Worm (Caenorhabditis elegans) whole organism, L1 larva: ENCODE measurements around the gene rpn-7.
"Not testable (repeated sequence)": the region's sequence is repeated elsewhere in the genome, so short reads cannot be mapped to it uniquely, and the experiment has no call there.

Experiments used
- C04F5.9 ChIP-seq: sonication (generic microtip); optimal IDR thresholded peaks from 2 replicates; lab custom pipeline; 2016; ENCODE audit warnings: missing genetic modification characterization, missing compliant biosample characterization
- C16A3.4 ChIP-seq: fragments of 150-350 bp; optimal IDR thresholded peaks from 2 replicates; lab custom pipeline; 2014; ENCODE audit warnings: missing biosample characterization, missing genetic modification characterization
- Y116A8C.19 ChIP-seq: sonication (generic microtip); optimal IDR thresholded peaks from 2 replicates; lab custom pipeline; 2016; ENCODE audit warnings: missing compliant biosample characterization, missing genetic modification characterization, borderline replicate concordance
- aha-1 ChIP-seq: fragments of 150-350 bp; optimal IDR thresholded peaks from 2 replicates; lab custom pipeline; 2014; ENCODE audit warnings: missing biosample characterization, missing genetic modification characterization
- ama-1 ChIP-seq: fragments of 150-350 bp; optimal IDR thresholded peaks from 2 replicates; lab custom pipeline; 2014
- blmp-1 ChIP-seq: fragments of 150-350 bp; optimal IDR thresholded peaks from 2 replicates; lab custom pipeline; 2014; ENCODE audit warnings: missing biosample characterization, missing genetic modification characterization
- ceh-63 ChIP-seq: fragments of 200-800 bp; sonication (Bioruptor generic); optimal IDR thresholded peaks from 2 replicates; lab custom pipeline; 2018; ENCODE audit warnings: mild to moderate bottlenecking, missing genetic modification characterization, missing compliant biosample characterization
- ceh-8 ChIP-seq: fragments of 200-800 bp; sonication (Bioruptor generic); optimal IDR thresholded peaks from 2 replicates; lab custom pipeline; 2018; ENCODE audit warnings: mild to moderate bottlenecking, missing genetic modification characterization, moderate library complexity, missing compliant biosample characterization
- ceh-90 ChIP-seq: sonication (generic microtip); optimal IDR thresholded peaks from 2 replicates; lab custom pipeline; 2016; ENCODE audit warnings: missing genetic modification characterization, missing compliant biosample characterization
- ces-1 ChIP-seq: fragments of 150-350 bp; optimal IDR thresholded peaks from 2 replicates; lab custom pipeline; 2014; ENCODE audit warnings: missing biosample characterization, missing genetic modification reagents, missing genetic modification characterization
- dpl-1 ChIP-seq, 3 experiments: fragments of 150-350 bp in 2 of 3; sonication (generic microtip) in 1 of 3; optimal IDR thresholded peaks; 2 replicates each; lab custom pipeline; 2014 to 2017; ENCODE audit warnings: missing biosample characterization in 3 of 3, missing genetic modification characterization in 3 of 3, missing genetic modification reagents in 3 of 3
- dsc-1 ChIP-seq: sonication (generic microtip); optimal IDR thresholded peaks from 2 replicates; lab custom pipeline; 2016; ENCODE audit warnings: mild to moderate bottlenecking, missing genetic modification characterization, missing compliant biosample characterization
- efl-3 ChIP-seq: fragments of 200-800 bp; sonication (Bioruptor generic); optimal IDR thresholded peaks from 2 replicates; lab custom pipeline; 2018; ENCODE audit warnings: mild to moderate bottlenecking, missing genetic modification characterization, missing compliant biosample characterization
- egl-27 ChIP-seq, 2 experiments: fragments of 150-350 bp in 1 of 2; sonication (generic microtip); optimal IDR thresholded peaks; 3 replicates each; lab custom pipeline; 2017 to 2018; ENCODE audit warnings: missing biosample characterization in 2 of 2, missing genetic modification characterization in 2 of 2, missing genetic modification reagents in 2 of 2
- elt-2 ChIP-seq: sonication (generic microtip); optimal IDR thresholded peaks from 2 replicates; lab custom pipeline; 2016; ENCODE audit warnings: missing genetic modification characterization, mild to moderate bottlenecking, inconsistent platforms, missing compliant biosample characterization, missing genetic modification reagents
- elt-3 ChIP-seq, 6 experiments: fragments of 150-350 bp in 1 of 6; sonication (generic microtip); optimal IDR thresholded peaks; 2 replicates each; lab custom pipeline; 2017 to 2018; ENCODE audit warnings: missing biosample characterization in 6 of 6, missing genetic modification characterization in 6 of 6, inconsistent platforms in 1 of 6
- fkh-10 ChIP-seq: sonication (generic microtip); optimal IDR thresholded peaks from 2 replicates; lab custom pipeline; 2017; ENCODE audit warnings: missing biosample characterization, missing genetic modification reagents, missing genetic modification characterization
- fos-1 ChIP-seq: fragments of 150-350 bp; optimal IDR thresholded peaks from 2 replicates; lab custom pipeline; 2014; ENCODE audit warnings: missing biosample characterization, missing genetic modification characterization
- grh-1 ChIP-seq: fragments of 200-800 bp; sonication (Bioruptor generic); IDR thresholded peaks from 2 replicates; pipeline ENCODE4 v1.3.6; 2022; ENCODE audit warnings: missing genetic modification reagents, missing genetic modification characterization, missing compliant biosample characterization
- irx-1 ChIP-seq: sonication (generic microtip); optimal IDR thresholded peaks from 2 replicates; lab custom pipeline; 2016; ENCODE audit warnings: missing genetic modification characterization, missing compliant biosample characterization
- isw-1 ChIP-seq: fragments of 200-800 bp; sonication (Bioruptor generic); IDR thresholded peaks from 2 replicates; pipeline ENCODE4 v1.3.6; 2022; ENCODE audit warnings: missing genetic modification characterization, missing compliant biosample characterization
- jun-1 ChIP-seq: fragments of 150-350 bp; optimal IDR thresholded peaks from 2 replicates; lab custom pipeline; 2014; ENCODE audit warnings: missing biosample characterization, missing genetic modification reagents, missing genetic modification characterization
- lin-14 ChIP-seq: fragments of 200-800 bp; sonication (Bioruptor generic); optimal IDR thresholded peaks from 2 replicates; lab custom pipeline; 2018; ENCODE audit warnings: mild to moderate bottlenecking, missing genetic modification characterization, moderate library complexity, missing compliant biosample characterization
- lin-39 ChIP-seq: fragments of 150-350 bp; optimal IDR thresholded peaks from 2 replicates; lab custom pipeline; 2014; ENCODE audit warnings: missing biosample characterization, missing genetic modification reagents, missing genetic modification characterization
- mab-9 ChIP-seq: fragments of 200-800 bp; sonication (Bioruptor generic); IDR thresholded peaks from 2 replicates; pipeline ENCODE4 v1.3.6; 2022; ENCODE audit warnings: missing genetic modification reagents, missing genetic modification characterization, missing compliant biosample characterization
- nhr-11 ChIP-seq: fragments of 150-350 bp; optimal IDR thresholded peaks from 2 replicates; lab custom pipeline; 2014; ENCODE audit warnings: missing biosample characterization, missing genetic modification characterization
- nhr-19 ChIP-seq: fragments of 200-800 bp; sonication (Bioruptor generic); conservative IDR thresholded peaks from 2 replicates; pipeline ENCODE4 v1.3.6; 2022; ENCODE audit warnings: missing genetic modification characterization, missing compliant biosample characterization
- nhr-20 ChIP-seq: sonication (generic microtip); optimal IDR thresholded peaks from 2 replicates; lab custom pipeline; 2016; ENCODE audit warnings: mild to moderate bottlenecking, missing genetic modification characterization, missing compliant biosample characterization
- nhr-237 ChIP-seq: fragments of 150-350 bp; optimal IDR thresholded peaks from 2 replicates; lab custom pipeline; 2014; ENCODE audit warnings: missing biosample characterization, missing genetic modification characterization
- nhr-77 ChIP-seq: fragments of 150-350 bp; optimal IDR thresholded peaks from 2 replicates; lab custom pipeline; 2014; ENCODE audit warnings: missing biosample characterization, missing genetic modification characterization
- nhr-85 ChIP-seq: sonication (generic microtip); peaks from one replicate; lab custom pipeline; 2016; ENCODE audit warnings: missing genetic modification characterization, inconsistent platforms, missing compliant biosample characterization
- nhr-90 ChIP-seq: sonication (generic microtip); optimal IDR thresholded peaks from 2 replicates; lab custom pipeline; 2016; ENCODE audit warnings: mild to moderate bottlenecking, missing genetic modification characterization, missing compliant biosample characterization; ENCODE audit not compliant: poor library complexity
- pax-3 ChIP-seq: fragments of 200-800 bp; sonication (Bioruptor generic); optimal IDR thresholded peaks from 2 replicates; lab custom pipeline; 2018; ENCODE audit warnings: mild to moderate bottlenecking, missing genetic modification characterization, moderate library complexity, missing compliant biosample characterization
- pqm-1 ChIP-seq: sonication (generic microtip); optimal IDR thresholded peaks from 3 replicates; lab custom pipeline; 2017; ENCODE audit warnings: missing biosample characterization, missing genetic modification characterization
- skn-1 ChIP-seq: fragments of 150-350 bp; optimal IDR thresholded peaks from 2 replicates; lab custom pipeline; 2014; ENCODE audit warnings: missing biosample characterization, missing genetic modification characterization
- sox-4 ChIP-seq: sonication (generic microtip); optimal IDR thresholded peaks from 2 replicates; lab custom pipeline; 2016; ENCODE audit warnings: missing genetic modification characterization, missing compliant biosample characterization
- sptf-1 ChIP-seq: fragments of 150-350 bp; optimal IDR thresholded peaks from 2 replicates; lab custom pipeline; 2014; ENCODE audit warnings: missing biosample characterization, missing genetic modification characterization
- tbx-2 ChIP-seq: sonication (generic microtip); optimal IDR thresholded peaks from 2 replicates; lab custom pipeline; 2016; ENCODE audit warnings: missing genetic modification characterization, missing compliant biosample characterization
- tlp-1 ChIP-seq: fragments of 150-350 bp; optimal IDR thresholded peaks from 2 replicates; lab custom pipeline; 2014; ENCODE audit warnings: missing biosample characterization, missing genetic modification characterization
- unc-130 ChIP-seq: fragments of 150-350 bp; optimal IDR thresholded peaks from 2 replicates; lab custom pipeline; 2017; ENCODE audit warnings: missing biosample characterization, missing genetic modification characterization, inconsistent platforms
- unc-30 ChIP-seq: sonication (generic microtip); optimal IDR thresholded peaks from 2 replicates; lab custom pipeline; 2017; ENCODE audit warnings: missing biosample characterization, missing genetic modification characterization
- unc-86 ChIP-seq: sonication (generic microtip); optimal IDR thresholded peaks from 2 replicates; lab custom pipeline; 2016; ENCODE audit warnings: missing genetic modification characterization, missing compliant biosample characterization
- unc-98 ChIP-seq: fragments of 200-800 bp; sonication (Bioruptor generic); IDR thresholded peaks from 2 replicates; pipeline ENCODE4 v1.3.6; 2022; ENCODE audit warnings: missing genetic modification characterization, missing compliant biosample characterization
- xbp-1 ChIP-seq: sonication (generic microtip); optimal IDR thresholded peaks from 2 replicates; lab custom pipeline; 2016; ENCODE audit warnings: missing genetic modification characterization, missing compliant biosample characterization
- ztf-11 ChIP-seq, 2 experiments: sonication (generic microtip); optimal IDR thresholded peaks; 2 replicates each; lab custom pipeline; 2016 to 2017; ENCODE audit warnings: missing genetic modification characterization in 2 of 2, missing biosample characterization in 1 of 2, missing compliant biosample characterization in 1 of 2

The rpn-7 gene

DNA sequence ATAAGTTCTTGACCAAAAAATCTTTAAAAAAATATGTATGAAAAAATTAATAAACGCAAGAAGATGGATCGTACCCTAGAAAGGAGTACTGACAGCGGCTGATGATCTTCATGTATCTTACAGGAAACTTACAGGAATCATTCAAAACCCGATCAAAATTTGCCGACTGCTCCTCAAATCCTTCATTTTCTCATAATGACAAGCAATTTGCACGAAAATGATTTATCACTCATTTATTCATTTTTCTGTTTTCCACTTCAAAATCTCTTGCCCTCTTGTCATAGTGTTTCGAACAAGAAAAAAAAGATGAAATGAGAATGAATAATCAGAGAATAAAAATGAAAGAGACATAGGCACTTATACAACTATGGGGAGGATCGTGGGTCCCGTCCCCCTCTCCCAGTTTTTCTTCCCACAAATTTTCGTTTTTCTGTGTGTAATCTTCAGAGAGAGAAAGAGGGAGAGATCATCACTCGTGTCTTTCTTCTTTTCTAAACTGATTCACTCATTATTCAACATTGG, 42.4 kb upstream of the rpn-7 start, which contains the start of gene nmy-3:
Gene nmy-3 (plus strand): TSS at position 472 of the 522 bp plus-strand sequence.
- TF ChIP-seq tbx-2 (tag; lab: Kevin White, UChicago) (no peak), xbp-1 (no peak), nhr-85 (no peak), elt-2 (tag; lab: Kevin White, UChicago) (no peak), efl-3 (no peak), ces-1 (GFP tag; lab: Kevin White, UChicago) (no peak), nhr-20 (tag; lab: Kevin White, UChicago) (no peak), tlp-1 (tag; lab: Kevin White, UChicago) (no peak), isw-1 (GFP tag; lab: Robert Waterston, UW) (no peak), unc-98 (GFP tag; lab: Robert Waterston, UW) (no peak), nhr-19 (GFP tag; lab: Robert Waterston, UW) (no peak), nhr-77 (no peak), ceh-90 (tag; lab: Kevin White, UChicago) (no peak), aha-1 (tag; lab: Kevin White, UChicago) (no peak), unc-130 (no peak), Y116A8C.19 (tag; lab: Kevin White, UChicago) (no peak), ztf-11 (tag; optimal IDR thresholded peaks at IDR 0.05; lab: Kevin White, UChicago) (no peak), sox-4 (tag; lab: Kevin White, UChicago) (no peak)

DNA sequence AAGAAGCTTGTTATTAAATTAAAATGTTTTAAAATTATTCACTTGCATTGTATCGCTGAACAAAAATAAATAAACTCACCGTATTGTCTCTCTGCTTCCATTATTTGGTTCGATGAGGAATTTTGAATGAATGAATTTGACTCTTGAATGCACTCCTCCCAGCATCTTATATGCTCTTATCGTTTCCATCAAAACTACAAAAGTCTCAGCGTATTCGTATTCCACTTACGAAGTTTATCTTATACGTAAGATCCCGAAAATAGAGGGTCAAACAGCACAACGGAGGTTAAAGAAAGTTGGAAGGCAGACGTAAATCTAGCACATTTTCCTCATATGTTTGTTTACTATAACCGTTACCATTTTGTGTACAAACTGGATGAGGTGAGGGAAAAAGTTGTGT, 30.1 kb upstream of the rpn-7 start, which contains the start of gene nhr-267:
Gene nhr-267 (minus strand): TSS at position 101 of the 400 bp plus-strand sequence.
- TF ChIP-seq ceh-8 (GFP tag; lab: Kevin White, UChicago); ceh-63 (GFP tag; lab: Kevin White, UChicago); nhr-77: not testable (repeated sequence)
- TF ChIP-seq, all 84 proteins: peak for 0; not testable (repeated sequence) for 84

DNA sequence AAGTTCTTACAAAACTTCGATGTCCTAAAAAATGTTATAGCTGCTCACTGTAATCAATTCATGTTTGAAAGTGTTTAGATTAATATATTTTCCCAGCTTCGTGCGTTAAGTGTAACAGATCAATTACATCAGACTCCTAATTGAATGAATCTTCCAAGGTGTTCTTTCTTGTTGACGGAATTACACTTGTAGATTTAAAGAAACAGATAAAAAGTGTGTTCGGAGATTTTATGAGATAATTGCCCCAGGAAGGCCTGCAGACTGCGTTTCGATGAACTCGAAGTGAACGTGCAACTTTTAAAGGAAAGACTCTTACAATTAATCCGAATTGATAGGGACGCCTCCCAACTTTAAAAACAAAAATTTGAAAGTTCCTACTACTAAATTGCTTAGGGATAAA, 26.8 kb upstream of the rpn-7 start:
- TF ChIP-seq mab-9 (GFP tag; lab: Robert Waterston, UW) = no peak
- TF ChIP-seq elt-3 (tag; optimal IDR thresholded peaks at IDR 0.05; lab: Kevin White, UChicago) = no peak
- no peak for TF ChIP-seq nhr-237
- TF ChIP-seq egl-27 (tag; optimal IDR thresholded peaks at IDR 0.05; lab: Kevin White, UChicago) = no peak
- TF ChIP-seq C04F5.9 (tag; lab: Kevin White, UChicago) = no peak
- no peak for TF ChIP-seq pax-3 (tag; lab: Kevin White, UChicago)
- no peak for TF ChIP-seq C16A3.4 (tag; lab: Kevin White, UChicago)
- no peak for TF ChIP-seq nhr-11 (tag; lab: Kevin White, UChicago)
- TF ChIP-seq unc-86 (tag; lab: Kevin White, UChicago) = no peak

DNA sequence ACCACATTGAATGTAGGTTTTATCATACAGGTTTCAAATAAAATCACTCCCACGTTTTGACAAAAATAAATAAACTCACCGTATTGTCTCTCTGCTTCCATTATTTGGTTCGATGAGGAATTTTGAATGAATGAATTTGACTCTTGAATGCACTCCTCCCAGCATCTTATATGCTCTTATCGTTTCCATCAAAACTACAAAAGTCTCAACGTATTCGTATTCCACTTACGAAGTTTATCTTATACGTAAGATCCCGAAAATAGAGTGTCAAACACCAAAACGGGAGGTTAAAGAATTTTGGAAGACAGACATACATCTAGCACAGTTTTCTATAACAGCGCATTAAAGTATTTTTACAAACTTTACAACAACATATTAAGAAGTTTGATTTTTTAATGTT, 22.6 kb upstream of the rpn-7 start, which contains the start of gene nhr-264:
Gene nhr-264 (minus strand): TSS at position 101 of the 400 bp plus-strand sequence.
- not testable (repeated sequence) for TF ChIP-seq lin-14; unc-30 (tag; lab: Kevin White, UChicago); ama-1 (lab: Kevin White, UChicago)
- TF ChIP-seq, all 84 proteins: peak for 0; not testable (repeated sequence) for 84

DNA sequence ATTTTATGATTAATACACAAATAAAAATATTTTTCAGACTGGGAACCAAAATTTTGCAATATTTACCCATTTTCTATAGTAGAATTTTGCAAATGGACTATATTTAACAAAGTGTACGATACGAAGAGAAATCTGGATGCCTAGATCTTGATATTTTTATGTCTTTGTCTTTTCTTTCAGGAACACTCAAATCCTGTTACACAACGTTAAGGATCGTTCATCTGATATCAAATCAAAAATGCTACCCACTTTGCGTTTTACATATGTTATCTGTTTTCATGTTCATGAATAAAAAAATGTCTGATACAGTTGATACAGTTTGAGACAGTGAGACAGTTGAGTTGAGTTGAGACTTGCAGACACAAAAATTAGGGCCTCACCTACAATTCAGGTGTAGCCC, 20.1 kb upstream of the rpn-7 start, which contains the start of gene F49C12.1:
Gene F49C12.1 (minus strand): TSS at position 70 of the 400 bp plus-strand sequence.
- TF ChIP-seq dsc-1 (tag; lab: Kevin White, UChicago) (no peak), lin-14 (no peak), unc-98 (GFP tag; lab: Robert Waterston, UW) (no peak), grh-1 (GFP tag; lab: Robert Waterston, UW) (no peak), pqm-1 (no peak), blmp-1 (tag; lab: Kevin White, UChicago) (no peak), nhr-237 (no peak), sptf-1 (tag; lab: Kevin White, UChicago) (no peak), dpl-1 (GFP tag; optimal IDR thresholded peaks at IDR 0.05; lab: Kevin White, UChicago) (no peak), ces-1 (GFP tag; lab: Kevin White, UChicago) (no peak), nhr-90 (tag; lab: Kevin White, UChicago) (no peak), lin-39 (no peak), jun-1 (tag; lab: Kevin White, UChicago) (no peak), skn-1 (tag; lab: Kevin White, UChicago) (no peak), fos-1 (no peak), tbx-2 (tag; lab: Kevin White, UChicago) (no peak), irx-1 (no peak), fkh-10 (no peak)
